Fruit fly (Drosophila melanogaster) Kc167 (cell line): Measurements from ENCODE around the gene Mtl.

Source experiments
- Myc ChIP-seq: fragments of >200 bp; optimal IDR thresholded peaks from 2 replicates; lab custom pipeline; 2017; ENCODE audit warnings: missing external identifiers
- Sin3A ChIP-seq: fragments of >200 bp; optimal IDR thresholded peaks from 2 replicates; lab custom pipeline; 2018; ENCODE audit warnings: missing external identifiers
- h ChIP-seq: fragments of >200 bp; optimal IDR thresholded peaks from 3 replicates; lab custom pipeline; 2018; ENCODE audit warnings: missing external identifiers
- insv ChIP-seq: fragments of >200 bp; optimal IDR thresholded peaks from 3 replicates; lab custom pipeline; 2018; ENCODE audit warnings: missing external identifiers
- ttk ChIP-seq: sonication (Bioruptor generic); optimal IDR thresholded peaks from 2 replicates; lab custom pipeline; 2017; ENCODE audit warnings: missing external identifiers

- TF ChIP-seq h (lab: Kevin White, UChicago) (no peak), Sin3A (lab: Kevin White, UChicago) (no peak), insv (no peak), Myc (no peak), ttk (lab: Kevin White, UChicago) (no peak)
Observed at dm6 chr3R:27610622-27611021, 25.6 kb upstream of the Mtl start.
